Fruit fly (Drosophila melanogaster): ENCODE results near the gene CG2604.
A peak's percentile ranks its signal among the peaks of the same experiment; 100 is the strongest.

The CG2604 gene

DNA sequence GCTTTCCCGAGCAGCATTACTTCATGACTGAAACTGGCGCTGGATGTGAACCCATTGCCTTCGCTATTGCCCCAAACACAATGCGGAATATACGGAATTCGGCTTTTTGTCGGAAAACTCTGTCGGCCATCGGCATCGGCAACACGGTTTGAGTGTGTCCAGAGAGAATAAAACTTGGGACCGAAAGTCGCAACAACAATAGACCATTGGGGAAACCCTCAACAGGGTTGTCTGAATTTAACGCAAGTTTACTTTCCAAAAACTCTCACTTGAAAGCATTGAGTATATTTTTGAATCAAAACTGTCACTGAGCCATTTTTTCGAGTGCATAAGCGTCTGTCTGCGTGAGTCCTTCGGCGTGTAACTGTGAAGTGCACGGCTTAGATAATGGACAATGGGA is 24.9 kb downstream of the CG2604 start (continued):
- TF ChIP-seq Antp (GFP tag; optimal IDR thresholded peaks at IDR 0.05) (peak; percentile 59), CG6254 (GFP tag; optimal IDR thresholded peaks at IDR 0.05) (no peak), maf-S (GFP tag; optimal IDR thresholded peaks at IDR 0.05) (no peak), Nf-YA (GFP tag; IDR thresholded peaks at IDR 0.05) (0 out of 2 replicates have a peak, but pooled peaks have one; percentile 17), E2f2 (GFP tag; IDR thresholded peaks at IDR 0.05) (peak; percentile 21; the same call in 1 of the 2 replicates), trem (tag; optimal IDR thresholded peaks at IDR 0.05) (no peak), Atf3 (GFP tag; optimal IDR thresholded peaks at IDR 0.05) (no peak), Sox102F (GFP tag; optimal IDR thresholded peaks at IDR 0.05) (peak; percentile 42), CG2129 (GFP tag; IDR thresholded peaks at IDR 0.05; ENCODE audit: partially characterized antibody) (no peak), Kr (GFP tag; optimal IDR thresholded peaks at IDR 0.05) (no peak), CG17802 (tag; optimal IDR thresholded peaks at IDR 0.05) (no peak), NfI (GFP tag; optimal IDR thresholded peaks at IDR 0.05) (peak; percentile 43), slp2 (GFP tag; optimal IDR thresholded peaks at IDR 0.05) (no peak), Blimp-1 (GFP tag; optimal IDR thresholded peaks at IDR 0.05) (peak; percentile 18), Optix (GFP tag; IDR thresholded peaks at IDR 0.05) (peak; percentile 54; the same call in 1 of the 3 replicates), CG15073 (GFP tag; optimal IDR thresholded peaks at IDR 0.05) (no peak), tup (GFP tag; optimal IDR thresholded peaks at IDR 0.05) (peak; percentile 20), CG10274 (GFP tag; optimal IDR thresholded peaks at IDR 0.05) (no peak), wor (GFP tag; IDR thresholded peaks at IDR 0.05) (no peak), CG34422 (GFP tag; IDR thresholded peaks at IDR 0.05) (0 out of 3 replicates have a peak, but pooled peaks have one; percentile 32), chinmo (GFP tag; IDR thresholded peaks at IDR 0.05; ENCODE audit: partially characterized antibody) (no peak), sisA (GFP tag; IDR thresholded peaks at IDR 0.05) (no peak; the same call in 1 of the 2 replicates), CG12942 (GFP tag; optimal IDR thresholded peaks at IDR 0.05) (peak; percentile 6), Bteb2 (GFP tag; optimal IDR thresholded peaks at IDR 0.05) (no peak), ara (GFP tag; IDR thresholded peaks at IDR 0.05) (no peak), ftz-f1 (GFP tag; optimal IDR thresholded peaks at IDR 0.05) (no peak), phol (tag; optimal IDR thresholded peaks at IDR 0.05) (peak; percentile 20), gfzf (GFP tag; optimal IDR thresholded peaks at IDR 0.05) (no peak), run (tag; optimal IDR thresholded peaks at IDR 0.05) (no peak), Hmr (GFP tag; optimal IDR thresholded peaks at IDR 0.05) (peak; percentile 89), twi (tag; optimal IDR thresholded peaks at IDR 0.05) (no peak), eve (GFP tag; optimal IDR thresholded peaks at IDR 0.05) (no peak), CG5180 (GFP tag; optimal IDR thresholded peaks at IDR 0.05) (peak; percentile 20), CG18764 (GFP tag; optimal IDR thresholded peaks at IDR 0.05) (no peak), CG4424 (GFP tag; optimal IDR thresholded peaks at IDR 0.05) (peak; percentile 23), CG7987 (GFP tag; optimal IDR thresholded peaks at IDR 0.05) (no peak), bcd (GFP tag; optimal IDR thresholded peaks at IDR 0.05) (peak; percentile 53), gro (GFP tag; optimal IDR thresholded peaks at IDR 0.05) (peak; percentile 74), ranshi (GFP tag; IDR thresholded peaks at IDR 0.05) (peak; percentile 66), CG6765 (GFP tag; optimal IDR thresholded peaks at IDR 0.05) (peak; percentile 18), az2 (GFP tag; optimal IDR thresholded peaks at IDR 0.05) (peak; percentile 10), lab (GFP tag; optimal IDR thresholded peaks at IDR 0.05) (peak; percentile 89), pzg (GFP tag; optimal IDR thresholded peaks at IDR 0.05) (no peak), CG15696 (tag; optimal IDR thresholded peaks at IDR 0.05) (no peak), Dll (GFP tag; IDR thresholded peaks at IDR 0.05; ENCODE audit: partially characterized antibody) (no peak), CG5953 (GFP tag; IDR thresholded peaks at IDR 0.05) (peak; percentile 30; the same call in 1 of the 2 replicates), CG8388 (GFP tag; optimal IDR thresholded peaks at IDR 0.05) (no peak), Dbx (GFP tag; IDR thresholded peaks at IDR 0.05) (peak; percentile 67; the same call in 2 of the 3 replicates), Ssrp (tag; optimal IDR thresholded peaks at IDR 0.05) (no peak), Eip74EF (GFP tag; optimal IDR thresholded peaks at IDR 0.05) (no peak)
